Fruit fly (Drosophila melanogaster) whole organism, embryonic: Measurements from ENCODE around the gene mib2.

ENCODE experiments used
- BtbVII ChIP-seq: fragments of 200-800 bp; sonication (Bioruptor generic); optimal IDR thresholded peaks from 3 replicates; lab custom pipeline; 2017; ENCODE audit warnings: missing biosample characterization, mild to moderate bottlenecking, missing genetic modification characterization
- CG10147 ChIP-seq: fragments of 200-800 bp; sonication (Bioruptor generic); optimal IDR thresholded peaks from 2 replicates; lab custom pipeline; 2019; ENCODE audit warnings: missing biosample characterization, mild to moderate bottlenecking, missing genetic modification characterization, moderate library complexity
- CG10274 ChIP-seq: fragments of 200-800 bp; sonication (Bioruptor generic); optimal IDR thresholded peaks from 3 replicates; lab custom pipeline; 2017; ENCODE audit warnings: missing biosample characterization, mild to moderate bottlenecking, missing genetic modification characterization
- CG10431 ChIP-seq: fragments of 200-800 bp; sonication (Bioruptor generic); optimal IDR thresholded peaks from 3 replicates; lab custom pipeline; 2018; ENCODE audit warnings: missing biosample characterization, mild to moderate bottlenecking, missing genetic modification characterization
- CG10462 ChIP-seq: fragments of 200-800 bp; sonication (Bioruptor generic); optimal IDR thresholded peaks from 2 replicates; lab custom pipeline; 2016; ENCODE audit warnings: missing biosample characterization, missing genetic modification characterization
- CG10543 ChIP-seq: fragments of 200-800 bp; sonication (Bioruptor generic); optimal IDR thresholded peaks from 3 replicates; lab custom pipeline; 2017; ENCODE audit warnings: missing biosample characterization, mild to moderate bottlenecking, missing genetic modification characterization, moderate library complexity
- CG14710 ChIP-seq: fragments of 200-800 bp; sonication (Bioruptor generic); optimal IDR thresholded peaks from 3 replicates; lab custom pipeline; 2019; ENCODE audit warnings: missing biosample characterization, mild to moderate bottlenecking, missing genetic modification characterization, moderate library complexity
- CG18476 ChIP-seq: fragments of 200-800 bp; sonication (Bioruptor generic); optimal IDR thresholded peaks from 2 replicates; lab custom pipeline; 2016; ENCODE audit warnings: missing biosample characterization, mild to moderate bottlenecking, missing genetic modification characterization
- CG2116 ChIP-seq: fragments of 200-800 bp; sonication (Bioruptor generic); optimal IDR thresholded peaks from 3 replicates; lab custom pipeline; 2018; ENCODE audit warnings: missing biosample characterization, mild to moderate bottlenecking, missing genetic modification characterization
- CG2199 ChIP-seq: fragments of 200-800 bp; sonication (Bioruptor generic); IDR thresholded peaks from 3 replicates; pipeline ENCODE4 v1.3.6; 2022; ENCODE audit warnings: missing biosample characterization, missing genetic modification characterization
- CG30431 ChIP-seq: fragments of 200-800 bp; sonication (Bioruptor generic); optimal IDR thresholded peaks from 2 replicates; lab custom pipeline; 2017; ENCODE audit warnings: missing biosample characterization, missing genetic modification characterization
- CG31441 ChIP-seq: fragments of 200-800 bp; sonication (Bioruptor generic); IDR thresholded peaks from 2 replicates; pipeline ENCODE4 v1.3.6; 2022; ENCODE audit warnings: missing biosample characterization, missing genetic modification characterization
- CG3281 ChIP-seq: fragments of 200-800 bp; sonication (Bioruptor generic); optimal IDR thresholded peaks from 3 replicates; lab custom pipeline; 2017; ENCODE audit warnings: missing biosample characterization, mild to moderate bottlenecking, missing genetic modification characterization
- CG4404 ChIP-seq: fragments of 200-800 bp; sonication (Bioruptor generic); IDR thresholded peaks from 2 replicates; pipeline ENCODE4 v1.3.6; 2022; ENCODE audit warnings: missing biosample characterization, missing genetic modification characterization
- CG4707 ChIP-seq: fragments of 200-800 bp; sonication (Bioruptor generic); optimal IDR thresholded peaks from 2 replicates; lab custom pipeline; 2018; ENCODE audit warnings: missing biosample characterization, mild to moderate bottlenecking, missing genetic modification characterization, moderate library complexity
- CG4854 ChIP-seq: fragments of 200-800 bp; sonication (Bioruptor generic); optimal IDR thresholded peaks from 2 replicates; lab custom pipeline; 2016; ENCODE audit warnings: missing biosample characterization, missing genetic modification characterization, inconsistent platforms
- CG5180 ChIP-seq: fragments of 200-800 bp; sonication (Bioruptor generic); optimal IDR thresholded peaks from 3 replicates; lab custom pipeline; 2017; ENCODE audit warnings: missing biosample characterization, missing genetic modification characterization, mild to moderate bottlenecking, moderate library complexity, missing genetic modification reagents
- CG7786 ChIP-seq: fragments of 200-800 bp; sonication (Bioruptor generic); optimal IDR thresholded peaks from 2 replicates; lab custom pipeline; 2016; ENCODE audit warnings: missing biosample characterization, missing genetic modification characterization
- CG8281 ChIP-seq: fragments of 200-800 bp; sonication (Bioruptor generic); optimal IDR thresholded peaks from 2 replicates; lab custom pipeline; 2018; ENCODE audit warnings: missing biosample characterization, mild to moderate bottlenecking, missing genetic modification characterization, moderate library complexity
- CG8290 ChIP-seq, 3 experiments: fragments of 200-800 bp; sonication (Bioruptor generic); optimal IDR thresholded peaks; 2 replicates each; lab custom pipeline; 2016 to 2019; ENCODE audit warnings: missing biosample characterization in 3 of 3, missing genetic modification characterization in 3 of 3, mild to moderate bottlenecking in 2 of 3, moderate library complexity in 1 of 3
- CHES-1-like ChIP-seq: fragments of 200-800 bp; sonication (Bioruptor generic); optimal IDR thresholded peaks from 2 replicates; lab custom pipeline; 2016; ENCODE audit warnings: missing biosample characterization, missing genetic modification characterization
- D ChIP-seq, 2 experiments: fragments of 200-800 bp in 1 of 2; fragments of >200 bp in 1 of 2; sonication (Bioruptor generic) in 1 of 2; optimal IDR thresholded peaks; 2 replicates in 1 of 2; 3 replicates in 1 of 2; lab custom pipeline; 2017; ENCODE audit warnings: mild to moderate bottlenecking in 1 of 2, missing biosample characterization in 1 of 2, missing genetic modification characterization in 1 of 2, missing genetic modification reagents in 1 of 2
- Dbx ChIP-seq: fragments of 200-800 bp; sonication (Bioruptor generic); IDR thresholded peaks from 3 replicates; pipeline ENCODE4 v1.3.6; 2022; ENCODE audit warnings: missing biosample characterization, missing genetic modification characterization
- Dip2 ChIP-seq: fragments of 200-800 bp; sonication (Bioruptor generic); IDR thresholded peaks from 2 replicates; pipeline ENCODE4 v1.3.6; 2022; ENCODE audit warnings: missing biosample characterization, missing genetic modification characterization
- Dref ChIP-seq: fragments of 200-800 bp; sonication (Bioruptor generic); IDR thresholded peaks from 2 replicates; pipeline ENCODE4 v1.3.6; 2022; ENCODE audit warnings: missing biosample characterization, missing genetic modification characterization
- Ets65A ChIP-seq: fragments of 200-800 bp; sonication (Bioruptor generic); peaks from one replicate; lab custom pipeline; 2016; ENCODE audit warnings: missing biosample characterization, missing genetic modification characterization
- NC2α ChIP-seq: fragments of 200-800 bp; sonication (Bioruptor generic); optimal IDR thresholded peaks from 2 replicates; lab custom pipeline; 2016; ENCODE audit warnings: missing biosample characterization, missing genetic modification characterization
- NK7.1 ChIP-seq: fragments of 200-800 bp; sonication (Bioruptor generic); optimal IDR thresholded peaks from 3 replicates; lab custom pipeline; 2016; ENCODE audit warnings: missing biosample characterization, missing genetic modification characterization
- Nf-YB ChIP-seq: fragments of 200-800 bp; sonication (Bioruptor generic); optimal IDR thresholded peaks from 3 replicates; lab custom pipeline; 2019; ENCODE audit warnings: missing biosample characterization, mild to moderate bottlenecking, missing genetic modification characterization, moderate library complexity
- Optix ChIP-seq: fragments of 200-800 bp; sonication (Bioruptor generic); IDR thresholded peaks from 3 replicates; pipeline ENCODE4 v1.3.6; 2022; ENCODE audit warnings: missing biosample characterization, missing genetic modification characterization
- PHDP ChIP-seq: fragments of 200-800 bp; sonication (Bioruptor generic); optimal IDR thresholded peaks from 3 replicates; lab custom pipeline; 2018; ENCODE audit warnings: missing biosample characterization, mild to moderate bottlenecking, missing genetic modification characterization, moderate library complexity
- Sry-β ChIP-seq: fragments of 200-800 bp; sonication (Bioruptor generic); optimal IDR thresholded peaks from 2 replicates; lab custom pipeline; 2018; ENCODE audit warnings: missing biosample characterization, mild to moderate bottlenecking, missing genetic modification characterization, moderate library complexity
- Sry-δ ChIP-seq: fragments of 200-800 bp; sonication (Bioruptor generic); optimal IDR thresholded peaks from 2 replicates; lab custom pipeline; 2016; ENCODE audit warnings: missing biosample characterization, missing genetic modification characterization
- chn ChIP-seq: fragments of 200-800 bp; sonication (Bioruptor generic); optimal IDR thresholded peaks from 2 replicates; lab custom pipeline; 2016; ENCODE audit warnings: missing biosample characterization, missing genetic modification characterization
- dpn ChIP-seq, 2 experiments: fragments of 200-800 bp; sonication (Bioruptor generic); optimal IDR thresholded peaks; 3 replicates each; lab custom pipeline; 2016; ENCODE audit warnings: missing biosample characterization in 2 of 2, missing genetic modification characterization in 2 of 2
- eyg ChIP-seq: fragments of 200-800 bp; sonication (Bioruptor generic); optimal IDR thresholded peaks from 3 replicates; lab custom pipeline; 2016; ENCODE audit warnings: missing biosample characterization, missing genetic modification characterization
- gfzf ChIP-seq: fragments of 200-800 bp; sonication (Bioruptor generic); optimal IDR thresholded peaks from 2 replicates; lab custom pipeline; 2016; ENCODE audit warnings: missing biosample characterization, mild to moderate bottlenecking, missing genetic modification characterization, moderate library complexity
- gro ChIP-seq: fragments of 200-800 bp; sonication (Bioruptor generic); optimal IDR thresholded peaks from 2 replicates; lab custom pipeline; 2016; ENCODE audit warnings: missing biosample characterization, missing genetic modification characterization
- lilli ChIP-seq: fragments of 200-800 bp; sonication (Bioruptor generic); optimal IDR thresholded peaks from 3 replicates; lab custom pipeline; 2016; ENCODE audit warnings: missing biosample characterization, missing genetic modification characterization
- lov ChIP-seq, 2 experiments: fragments of 200-800 bp in 1 of 2; fragments of >200 bp in 1 of 2; sonication (Bioruptor generic) in 1 of 2; IDR thresholded peaks in 1 of 2; optimal IDR thresholded peaks in 1 of 2; 2 replicates in 1 of 2; 3 replicates in 1 of 2; pipeline versions ENCODE4 v1.3.6 to Lab custom; 2017 to 2022; ENCODE audit warnings: missing biosample characterization in 1 of 2, missing genetic modification characterization in 1 of 2
- mld ChIP-seq: fragments of 200-800 bp; sonication (Bioruptor generic); IDR thresholded peaks from 3 replicates; pipeline ENCODE4 v1.3.6; 2022; ENCODE audit warnings: missing biosample characterization, missing genetic modification characterization; ENCODE audit not compliant: partially characterized antibody
- p53 ChIP-seq: fragments of 200-800 bp; sonication (Bioruptor generic); optimal IDR thresholded peaks from 2 replicates; lab custom pipeline; 2016; ENCODE audit warnings: missing biosample characterization, missing genetic modification characterization
- pb ChIP-seq: fragments of 200-800 bp; sonication (Bioruptor generic); optimal IDR thresholded peaks from 3 replicates; lab custom pipeline; 2016; ENCODE audit warnings: missing biosample characterization, missing genetic modification characterization
- psq ChIP-seq: fragments of 200-800 bp; sonication (Bioruptor generic); optimal IDR thresholded peaks from 2 replicates; lab custom pipeline; 2017; ENCODE audit warnings: missing biosample characterization, missing genetic modification characterization
- ssp ChIP-seq: fragments of 200-800 bp; sonication (Bioruptor generic); IDR thresholded peaks from 2 replicates; pipeline ENCODE4 v1.3.6; 2022; ENCODE audit warnings: missing biosample characterization, missing genetic modification characterization
- tup ChIP-seq: fragments of 200-800 bp; sonication (Bioruptor generic); optimal IDR thresholded peaks from 2 replicates; lab custom pipeline; 2016; ENCODE audit warnings: missing biosample characterization, mild to moderate bottlenecking, missing genetic modification characterization, moderate library complexity
- vnd ChIP-seq: fragments of 200-800 bp; sonication (Bioruptor generic); IDR thresholded peaks from 3 replicates; pipeline ENCODE4 v1.3.6; 2022; ENCODE audit warnings: missing biosample characterization, missing genetic modification characterization; ENCODE audit not compliant: partially characterized antibody
- z ChIP-seq: fragments of 200-800 bp; sonication (Bioruptor generic); IDR thresholded peaks from 3 replicates; pipeline ENCODE4 v1.3.6; 2022; ENCODE audit warnings: missing biosample characterization, missing genetic modification characterization
- zen ChIP-seq: fragments of 200-800 bp; sonication (Bioruptor generic); optimal IDR thresholded peaks from 3 replicates; lab custom pipeline; 2018; ENCODE audit warnings: missing biosample characterization, mild to moderate bottlenecking, missing genetic modification characterization, moderate library complexity

Gene mib2

DNA sequence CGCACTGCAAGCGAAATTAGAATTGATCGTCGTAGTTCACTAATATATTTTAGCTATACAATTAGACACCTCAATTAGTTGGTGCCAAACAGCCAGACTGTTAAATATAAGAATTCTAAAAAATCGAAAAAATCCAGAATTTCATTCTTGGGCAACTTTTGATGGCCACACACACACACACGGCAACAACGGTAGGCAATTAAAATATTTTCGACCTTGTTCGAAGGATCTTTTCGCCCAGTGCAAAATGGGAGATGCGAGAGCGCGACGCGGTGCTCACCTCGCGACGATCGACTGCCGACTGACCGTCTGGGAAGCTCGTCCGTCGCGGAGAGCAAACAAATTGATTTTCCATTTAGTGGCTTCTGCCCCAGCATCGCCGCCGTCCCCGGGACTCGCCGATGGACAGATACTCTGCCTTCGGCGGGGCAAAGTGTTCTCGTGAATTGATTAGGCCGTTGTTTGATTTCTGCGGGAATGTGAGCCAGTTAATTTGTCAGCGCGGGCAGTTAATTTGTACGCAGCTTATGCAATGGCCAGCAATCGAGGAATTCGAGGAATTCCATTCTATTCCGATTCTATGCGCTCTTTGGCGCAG lies 35.4 kb downstream of the mib2 start, which contains the start of gene CG10702 (continued):
- TF ChIP-seq eyg (no peak), pb (GFP tag; lab: Kevin White, UChicago) (no peak), dpn (GFP tag; optimal IDR thresholded peaks at IDR 0.05; lab: Kevin White, UChicago) (no peak), zen (tag; lab: Kevin White, UChicago) (no peak), CG10462 (no peak), mld (GFP tag; lab: Robert Waterston, UW) (no peak), Sry-β (GFP tag; lab: Kevin White, UChicago) (no peak), CG8290 (GFP tag; optimal IDR thresholded peaks at IDR 0.05; lab: Kevin White, UChicago) (no peak), CG8290 (tag; optimal IDR thresholded peaks at IDR 0.05; lab: Kevin White, UChicago) (no peak), CG10543 (GFP tag; lab: Kevin White, UChicago) (no peak), vnd (GFP tag; lab: Robert Waterston, UW) (no peak), NK7.1 (GFP tag; lab: Kevin White, UChicago) (no peak), CG31441 (GFP tag; lab: Robert Waterston, UW) (peak; percentile 33; the same call in 1 of the 2 replicates), CG10147 (GFP tag; lab: Kevin White, UChicago) (no peak), Sry-δ (GFP tag; lab: Kevin White, UChicago) (no peak), CG18476 (GFP tag; lab: Kevin White, UChicago) (no peak), CG8281 (tag; lab: Kevin White, UChicago) (no peak), gfzf (GFP tag; lab: Kevin White, UChicago) (no peak), D (optimal IDR thresholded peaks at IDR 0.05; lab: Kevin White, UChicago) (no peak), D (GFP tag; optimal IDR thresholded peaks at IDR 0.05; lab: Kevin White, UChicago) (peak; percentile 14), PHDP (tag; lab: Kevin White, UChicago) (no peak), Dbx (GFP tag; lab: Robert Waterston, UW) (0 out of 3 replicates have a peak, but pooled peaks have one; percentile 18), gro (GFP tag; lab: Kevin White, UChicago) (no peak), NC2α (GFP tag; lab: Kevin White, UChicago) (no peak), CG4854 (GFP tag; lab: Kevin White, UChicago) (no peak), lilli (GFP tag; lab: Kevin White, UChicago) (peak; percentile 11), CG2199 (GFP tag; lab: Robert Waterston, UW) (0 out of 3 replicates have a peak, but pooled peaks have one; percentile 20), Optix (GFP tag; lab: Robert Waterston, UW) (no peak), CG10274 (GFP tag; lab: Kevin White, UChicago) (no peak), CG3281 (no peak), lov (optimal IDR thresholded peaks at IDR 0.05; lab: Kevin White, UChicago) (no peak), lov (GFP tag; IDR thresholded peaks at IDR 0.05; lab: Robert Waterston, UW) (no peak), chn (GFP tag; lab: Kevin White, UChicago) (no peak), Ets65A (peak; percentile 91), CG14710 (tag; lab: Kevin White, UChicago) (no peak), CG5180 (GFP tag; lab: Kevin White, UChicago) (no peak), tup (GFP tag; lab: Kevin White, UChicago) (no peak), CG7786 (GFP tag; lab: Kevin White, UChicago) (no peak), CG30431 (GFP tag; lab: Kevin White, UChicago) (no peak), CG4707 (no peak), psq (GFP tag; lab: Kevin White, UChicago) (no peak), z (GFP tag; lab: Robert Waterston, UW) (no peak), p53 (GFP tag; lab: Kevin White, UChicago) (no peak), CG4404 (GFP tag; lab: Robert Waterston, UW) (no peak), Dip2 (no peak), CG10431 (no peak), Nf-YB (GFP tag; lab: Kevin White, UChicago) (no peak), ssp (GFP tag; lab: Robert Waterston, UW) (no peak), BtbVII (no peak), CHES-1-like (no peak), CG2116 (GFP tag; lab: Kevin White, UChicago) (no peak), Dref (no peak)
